Fruit fly (Drosophila melanogaster): ENCODE measurements around the gene CG4789.

The CG4789 gene

dm6 chrX:16772882-16773827 lies 27.6 kb upstream of the CG4789 start (continued):
- TF ChIP-seq Chrac-16 (GFP tag; optimal IDR thresholded peaks at IDR 0.05) (peak; percentile 28), CG2202 (tag; optimal IDR thresholded peaks at IDR 0.05) (peak; percentile 38), dmrt11E (tag; optimal IDR thresholded peaks at IDR 0.05) (peak; percentile 44), ac (GFP tag; optimal IDR thresholded peaks at IDR 0.05) (peak; percentile 5), Ets65A (GFP tag) (peak; percentile 89), NfI (GFP tag; optimal IDR thresholded peaks at IDR 0.05) (no peak), CG2875 (GFP tag; optimal IDR thresholded peaks at IDR 0.05) (peak; percentile 37), lab (GFP tag; optimal IDR thresholded peaks at IDR 0.05) (peak; percentile 46), Nf-YA (GFP tag; IDR thresholded peaks at IDR 0.05) (peak; percentile 48; the same call in 1 of the 2 replicates), twi (tag; optimal IDR thresholded peaks at IDR 0.05) (no peak), gfzf (GFP tag; optimal IDR thresholded peaks at IDR 0.05) (no peak), CG18262 (tag; optimal IDR thresholded peaks at IDR 0.05) (peak; percentile 73), Ada2b (GFP tag; IDR thresholded peaks at IDR 0.05) (peak; percentile 62), CG8388 (GFP tag; optimal IDR thresholded peaks at IDR 0.05) (peak; percentile 36), hbn (GFP tag; IDR thresholded peaks at IDR 0.05; ENCODE audit: partially characterized antibody) (no peak), Dbx (GFP tag; IDR thresholded peaks at IDR 0.05) (no peak), prd (optimal IDR thresholded peaks at IDR 0.05) (no peak), prd (GFP tag; IDR thresholded peaks at IDR 0.05) (peak; percentile 87), Jarid2 (GFP tag; optimal IDR thresholded peaks at IDR 0.05) (peak; percentile 16), CG10274 (GFP tag; optimal IDR thresholded peaks at IDR 0.05) (no peak), Nf-YB (GFP tag; optimal IDR thresholded peaks at IDR 0.05) (no peak), Sox102F (GFP tag; optimal IDR thresholded peaks at IDR 0.05) (peak; percentile 22), sqz (GFP tag; optimal IDR thresholded peaks at IDR 0.05) (no peak), CG5245 (GFP tag; optimal IDR thresholded peaks at IDR 0.05) (peak; percentile 58), her (GFP tag; optimal IDR thresholded peaks at IDR 0.05) (no peak), Doc3 (GFP tag; IDR thresholded peaks at IDR 0.05; ENCODE audit: partially characterized antibody) (no peak), CG6254 (GFP tag; optimal IDR thresholded peaks at IDR 0.05) (peak; percentile 61), CG6272 (GFP tag; IDR thresholded peaks at IDR 0.05) (0 out of 2 replicates have a peak, but pooled peaks have one; percentile 42), CG12391 (tag; optimal IDR thresholded peaks at IDR 0.05) (peak; percentile 34), Bdp1 (GFP tag; optimal IDR thresholded peaks at IDR 0.05) (no peak), CG1529 (GFP tag; optimal IDR thresholded peaks at IDR 0.05) (no peak), CG3407 (GFP tag; optimal IDR thresholded peaks at IDR 0.05) (no peak), CG12104 (GFP tag; optimal IDR thresholded peaks at IDR 0.05) (peak; percentile 5), CG7839 (tag; optimal IDR thresholded peaks at IDR 0.05) (peak; percentile 75), pita (GFP tag; optimal IDR thresholded peaks at IDR 0.05) (no peak), CG4820 (GFP tag; optimal IDR thresholded peaks at IDR 0.05) (peak; percentile 70), lbe (GFP tag; optimal IDR thresholded peaks at IDR 0.05) (no peak), sim (GFP tag; IDR thresholded peaks at IDR 0.05) (peak; percentile 48; the same call in 1 of the 2 replicates), CG11504 (tag; optimal IDR thresholded peaks at IDR 0.05) (peak; percentile 71), org-1 (GFP tag; optimal IDR thresholded peaks at IDR 0.05) (peak; percentile 44), dmrt99B (tag; optimal IDR thresholded peaks at IDR 0.05) (peak; percentile 61), CG8089 (GFP tag; optimal IDR thresholded peaks at IDR 0.05) (peak; percentile 28), Dad (GFP tag; optimal IDR thresholded peaks at IDR 0.05) (peak; percentile 61), CG2712 (tag; optimal IDR thresholded peaks at IDR 0.05) (peak; percentile 78), dysf (GFP tag; IDR thresholded peaks at IDR 0.05) (peak; percentile 73; the same call in 2 of the 3 replicates), Stat92E (GFP tag; optimal IDR thresholded peaks at IDR 0.05) (no peak), NC2α (GFP tag; optimal IDR thresholded peaks at IDR 0.05) (no peak), CG8944 (GFP tag; optimal IDR thresholded peaks at IDR 0.05) (peak; percentile 9)

Data from whole organism, embryonic.